Worm (Caenorhabditis elegans) whole organism, mixed stage, embryonic: Measurements from ENCODE around the gene F28C6.5.

Experiments
- M03D4.4 ChIP-seq: sonication (generic microtip); optimal IDR thresholded peaks from 2 replicates; lab custom pipeline; 2017; ENCODE audit warnings: mild to moderate bottlenecking, missing genetic modification characterization, missing compliant biosample characterization
- bed-3 ChIP-seq: fragments of 200-800 bp; sonication (Bioruptor generic); optimal IDR thresholded peaks from 3 replicates; lab custom pipeline; 2018; ENCODE audit warnings: mild to moderate bottlenecking, missing genetic modification characterization, moderate library complexity, missing compliant biosample characterization
- blmp-1 ChIP-seq: fragments of 150-350 bp; optimal IDR thresholded peaks from 2 replicates; lab custom pipeline; 2014; ENCODE audit warnings: missing biosample characterization, missing genetic modification characterization
- ceh-39 ChIP-seq: fragments of 150-350 bp; optimal IDR thresholded peaks from 2 replicates; lab custom pipeline; 2014; ENCODE audit warnings: missing biosample characterization, missing genetic modification characterization
- ceh-43 ChIP-seq: fragments of 200-800 bp; sonication (Bioruptor generic); optimal IDR thresholded peaks from 2 replicates; lab custom pipeline; 2018; ENCODE audit warnings: mild to moderate bottlenecking, missing genetic modification characterization, moderate library complexity, missing compliant biosample characterization
- ces-1 ChIP-seq: fragments of 150-350 bp; optimal IDR thresholded peaks from 2 replicates; lab custom pipeline; 2014; ENCODE audit warnings: missing biosample characterization, missing genetic modification reagents, missing genetic modification characterization
- cnd-1 ChIP-seq: fragments of 200-800 bp; sonication (Bioruptor generic); optimal IDR thresholded peaks from 2 replicates; lab custom pipeline; 2018; ENCODE audit warnings: mild to moderate bottlenecking, missing genetic modification characterization, missing compliant biosample characterization
- drap-1 ChIP-seq: fragments of 200-800 bp; sonication (Bioruptor generic); optimal IDR thresholded peaks from 3 replicates; lab custom pipeline; 2018; ENCODE audit warnings: mild to moderate bottlenecking, missing genetic modification characterization, missing compliant biosample characterization
- elt-1 ChIP-seq: sonication (generic microtip); optimal IDR thresholded peaks from 2 replicates; lab custom pipeline; 2017; ENCODE audit warnings: missing genetic modification characterization, mild to moderate bottlenecking, missing compliant biosample characterization, antibody characterized with exemption, moderate library complexity, borderline replicate concordance; ENCODE audit not compliant: insufficient read depth
- elt-3 ChIP-seq: fragments of 150-350 bp; optimal IDR thresholded peaks from 2 replicates; lab custom pipeline; 2014; ENCODE audit warnings: missing biosample characterization, missing genetic modification characterization
- flh-1 ChIP-seq: fragments of 200-800 bp; sonication (Bioruptor generic); optimal IDR thresholded peaks from 2 replicates; lab custom pipeline; 2018; ENCODE audit warnings: mild to moderate bottlenecking, missing genetic modification characterization, moderate library complexity, missing compliant biosample characterization
- hlh-1 ChIP-seq: fragments of 150-350 bp; optimal IDR thresholded peaks from 2 replicates; lab custom pipeline; 2014; ENCODE audit warnings: missing biosample characterization, missing genetic modification reagents, missing genetic modification characterization
- lin-32 ChIP-seq: fragments of 200-800 bp; sonication (Bioruptor generic); optimal IDR thresholded peaks from 2 replicates; lab custom pipeline; 2018; ENCODE audit warnings: mild to moderate bottlenecking, missing genetic modification characterization, missing compliant biosample characterization
- lsy-2 ChIP-seq: fragments of 150-350 bp; optimal IDR thresholded peaks from 2 replicates; lab custom pipeline; 2014; ENCODE audit warnings: missing biosample characterization, missing genetic modification characterization
- mab-5 ChIP-seq: fragments of 150-350 bp; optimal IDR thresholded peaks from 2 replicates; lab custom pipeline; 2014; ENCODE audit warnings: missing biosample characterization, missing genetic modification characterization
- mls-2 ChIP-seq: sonication (generic microtip); optimal IDR thresholded peaks from 2 replicates; lab custom pipeline; 2016; ENCODE audit warnings: mild to moderate bottlenecking, missing genetic modification characterization, moderate library complexity, missing compliant biosample characterization
- nhr-12 ChIP-seq: fragments of 150-350 bp; optimal IDR thresholded peaks from 2 replicates; lab custom pipeline; 2014; ENCODE audit warnings: missing biosample characterization, missing genetic modification characterization
- nhr-237 ChIP-seq: fragments of 150-350 bp; optimal IDR thresholded peaks from 2 replicates; lab custom pipeline; 2014; ENCODE audit warnings: missing biosample characterization, missing genetic modification characterization
- nhr-28 ChIP-seq: fragments of 150-350 bp; optimal IDR thresholded peaks from 2 replicates; lab custom pipeline; 2014; ENCODE audit warnings: missing biosample characterization, missing genetic modification characterization
- nhr-76 ChIP-seq: sonication (generic microtip); optimal IDR thresholded peaks from 2 replicates; lab custom pipeline; 2017; ENCODE audit warnings: missing biosample characterization, missing genetic modification characterization
- sem-2 ChIP-seq: fragments of 200-800 bp; sonication (Bioruptor generic); optimal IDR thresholded peaks from 2 replicates; lab custom pipeline; 2018; ENCODE audit warnings: mild to moderate bottlenecking, missing genetic modification characterization, missing compliant biosample characterization
- snpc-4 ChIP-seq: fragments of 150-350 bp; optimal IDR thresholded peaks from 2 replicates; lab custom pipeline; 2014; ENCODE audit warnings: missing biosample characterization, missing genetic modification characterization
- sptf-1 ChIP-seq: sonication (generic microtip); optimal IDR thresholded peaks from 2 replicates; lab custom pipeline; 2017; ENCODE audit warnings: mild to moderate bottlenecking, missing genetic modification characterization, moderate library complexity, missing compliant biosample characterization
- tbx-8 ChIP-seq: fragments of 200-800 bp; sonication (Bioruptor generic); optimal IDR thresholded peaks from 2 replicates; lab custom pipeline; 2018; ENCODE audit warnings: mild to moderate bottlenecking, missing genetic modification characterization, moderate library complexity, missing compliant biosample characterization
- unc-120 ChIP-seq: sonication (generic microtip); optimal IDR thresholded peaks from 2 replicates; lab custom pipeline; 2017; ENCODE audit warnings: missing genetic modification characterization, missing compliant biosample characterization; ENCODE audit not compliant: poor library complexity, severe bottlenecking
- unc-39 ChIP-seq: fragments of 150-350 bp; optimal IDR thresholded peaks from 2 replicates; lab custom pipeline; 2014; ENCODE audit warnings: missing biosample characterization, missing genetic modification characterization
- unc-62 ChIP-seq: fragments of 150-350 bp; optimal IDR thresholded peaks from 2 replicates; lab custom pipeline; 2014; ENCODE audit warnings: missing biosample characterization, missing genetic modification reagents, missing genetic modification characterization
- ztf-11 ChIP-seq: fragments of 150-350 bp; optimal IDR thresholded peaks from 2 replicates; lab custom pipeline; 2014; ENCODE audit warnings: missing biosample characterization, missing genetic modification characterization

The F28C6.5 gene

ce11 chrII:8627907-8628306 is 28.6 kb downstream of the F28C6.5 start:
- TF ChIP-seq lsy-2 (tag; lab: Kevin White, UChicago) (no peak), snpc-4 (tag; lab: Kevin White, UChicago) (no peak), tbx-8 (GFP tag; lab: Kevin White, UChicago) (no peak), elt-1 (tag; lab: Kevin White, UChicago) (no peak)

- no peak for TF ChIP-seq bed-3 (GFP tag; lab: Kevin White, UChicago)
- no peak for TF ChIP-seq snpc-4 (tag; lab: Kevin White, UChicago)
- TF ChIP-seq nhr-76, result no peak
- TF ChIP-seq sem-2, result no peak
- no peak for TF ChIP-seq elt-3 (tag; lab: Kevin White, UChicago)
- no peak for TF ChIP-seq lin-32 (GFP tag; lab: Kevin White, UChicago)
- no peak for TF ChIP-seq mls-2 (tag; lab: Kevin White, UChicago)
- no peak for TF ChIP-seq flh-1 (GFP tag; lab: Kevin White, UChicago)
- no peak for TF ChIP-seq ceh-43 (GFP tag; lab: Kevin White, UChicago)
- TF ChIP-seq hlh-1 (tag; lab: Kevin White, UChicago), result no peak
- no peak for TF ChIP-seq blmp-1 (tag; lab: Kevin White, UChicago)
- no peak for TF ChIP-seq M03D4.4 (tag; lab: Kevin White, UChicago)
- TF ChIP-seq, all 35 proteins: peak for 0
These were observed 30.8 kb downstream of the F28C6.5 start, which contains the start of gene T22C8.6 for ce11 chrII:8630088-8630487. Gene T22C8.6, minus strand, starts transcription at chrII:8630281.

- TF ChIP-seq nhr-76 (no peak), hlh-1 (tag; lab: Kevin White, UChicago) (no peak), ztf-11 (tag; lab: Kevin White, UChicago) (no peak)
- TF ChIP-seq, all 35 proteins: peak for 0
These were observed 32.5 kb downstream of the F28C6.5 start for ce11 chrII:8631766-8632165.

- TF ChIP-seq nhr-237 (no peak), sem-2 (no peak), lin-32 (GFP tag; lab: Kevin White, UChicago) (no peak), ceh-39 (tag; lab: Kevin White, UChicago) (no peak), unc-120 (tag; lab: Kevin White, UChicago) (no peak), nhr-28 (tag; lab: Kevin White, UChicago) (no peak), M03D4.4 (tag; lab: Kevin White, UChicago) (no peak)
These were observed 35.1 kb downstream of the F28C6.5 start, which contains the start of gene cutl-12 for ce11 chrII:8634386-8634785. Gene cutl-12, minus strand, starts transcription at chrII:8634486.

DNA sequence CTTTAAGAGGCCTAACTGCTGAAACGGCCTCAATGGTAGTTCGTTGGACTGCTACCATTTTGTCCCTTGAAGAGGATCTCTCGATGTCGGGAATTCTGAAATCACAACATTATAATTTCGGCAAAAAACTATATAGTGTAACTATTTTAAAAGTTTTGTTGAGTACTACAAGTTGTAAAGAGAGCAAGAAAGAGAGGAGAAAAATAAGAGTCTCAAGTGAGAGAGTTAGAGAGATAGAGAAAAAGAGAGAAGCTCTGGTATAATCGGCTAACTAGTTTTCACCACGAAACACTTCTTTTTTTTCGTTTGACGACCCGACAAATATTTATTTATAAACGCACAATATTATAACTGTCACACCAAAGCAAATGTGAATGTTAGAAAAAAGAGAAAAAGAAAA is 38.3 kb downstream of the F28C6.5 start, which contains the start of gene vab-9:
TSS of gene vab-9 (minus strand) at position 101 of the 400 bp plus-strand sequence.
- TF ChIP-seq blmp-1 (tag; lab: Kevin White, UChicago) (no peak), ces-1 (GFP tag; lab: Kevin White, UChicago) (peak; percentile 51)

DNA sequence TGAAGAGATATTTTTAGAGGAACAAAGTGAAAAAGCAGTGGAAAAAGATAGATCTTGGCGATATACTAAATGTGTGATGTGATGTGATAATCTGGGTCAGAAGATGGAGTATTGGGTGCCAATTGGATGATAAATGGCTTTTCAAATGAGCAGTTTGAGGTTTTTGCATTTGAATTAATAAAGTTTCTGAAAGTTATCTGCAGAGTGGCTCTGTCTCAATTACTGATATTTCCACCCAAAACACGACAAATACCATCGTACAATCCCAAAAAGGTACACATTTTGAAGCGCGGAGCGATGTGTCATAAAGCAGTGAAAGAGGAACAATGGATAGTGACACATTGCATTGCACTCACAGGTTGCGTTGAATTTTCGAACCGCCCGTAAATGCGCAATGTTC is 40.2 kb downstream of the F28C6.5 start:
- no peak for TF ChIP-seq unc-39
- no peak for TF ChIP-seq mab-5 (tag; lab: Kevin White, UChicago)
- no peak for TF ChIP-seq snpc-4 (tag; lab: Kevin White, UChicago)
- no peak for TF ChIP-seq ztf-11 (tag; lab: Kevin White, UChicago)
- TF ChIP-seq elt-1 (tag; lab: Kevin White, UChicago), result no peak
- no peak for TF ChIP-seq drap-1 (GFP tag; lab: Kevin White, UChicago)
- no peak for TF ChIP-seq blmp-1 (tag; lab: Kevin White, UChicago)
- no peak for TF ChIP-seq sptf-1 (tag; lab: Kevin White, UChicago)
- TF ChIP-seq unc-62 (GFP tag; lab: Kevin White, UChicago), result no peak
- no peak for TF ChIP-seq mls-2 (tag; lab: Kevin White, UChicago)
- TF ChIP-seq ceh-43 (GFP tag; lab: Kevin White, UChicago), result no peak
- TF ChIP-seq nhr-12 (tag; lab: Kevin White, UChicago), result no peak
- TF ChIP-seq cnd-1, result no peak
- no peak for TF ChIP-seq sem-2
- TF ChIP-seq, all 35 proteins: peak for 0
